Worm (Caenorhabditis elegans) whole organism, early embryonic: ENCODE results near the gene Y62H9A.4.

ENCODE experiments used
- B0310.2 ChIP-seq: sonication (generic microtip); optimal IDR thresholded peaks from 2 replicates; lab custom pipeline; 2016; ENCODE audit warnings: mild to moderate bottlenecking, missing genetic modification characterization, missing compliant biosample characterization
- F13C5.2 ChIP-seq: sonication (generic microtip); optimal IDR thresholded peaks from 2 replicates; lab custom pipeline; 2017; ENCODE audit warnings: mild to moderate bottlenecking, missing genetic modification characterization, inconsistent platforms, missing compliant biosample characterization
- aly-1 ChIP-seq: sonication (generic microtip); optimal IDR thresholded peaks from 2 replicates; lab custom pipeline; 2016; ENCODE audit warnings: missing genetic modification characterization, missing compliant biosample characterization
- ama-1 ChIP-seq: fragments of 150-350 bp; optimal IDR thresholded peaks from 2 replicates; lab custom pipeline; 2014
- ceh-13 ChIP-seq: fragments of 200-800 bp; sonication (Bioruptor generic); optimal IDR thresholded peaks from 2 replicates; lab custom pipeline; 2018; ENCODE audit warnings: mild to moderate bottlenecking, missing genetic modification characterization, missing compliant biosample characterization
- ceh-36 ChIP-seq: sonication (generic microtip); optimal IDR thresholded peaks from 2 replicates; lab custom pipeline; 2016; ENCODE audit warnings: missing genetic modification characterization, inconsistent platforms, missing compliant biosample characterization
- ets-7 ChIP-seq: sonication (generic microtip); optimal IDR thresholded peaks from 2 replicates; lab custom pipeline; 2016; ENCODE audit warnings: missing genotype, missing genetic modification characterization, missing compliant biosample characterization
- flt-1 ChIP-seq: fragments of 200-800 bp; sonication (Bioruptor generic); IDR thresholded peaks from 2 replicates; pipeline ENCODE4 v1.3.6; 2022; ENCODE audit warnings: missing genetic modification characterization, missing compliant biosample characterization
- hmbx-1 ChIP-seq: sonication (generic microtip); optimal IDR thresholded peaks from 2 replicates; lab custom pipeline; 2016; ENCODE audit warnings: mild to moderate bottlenecking, missing genetic modification characterization, missing compliant biosample characterization
- hmg-4 ChIP-seq: fragments of 200-800 bp; sonication (Bioruptor generic); optimal IDR thresholded peaks from 2 replicates; lab custom pipeline; 2018; ENCODE audit warnings: mild to moderate bottlenecking, missing genetic modification characterization, missing compliant biosample characterization
- hnd-1 ChIP-seq: sonication (generic microtip); optimal IDR thresholded peaks from 2 replicates; lab custom pipeline; 2016; ENCODE audit warnings: missing genetic modification characterization, missing compliant biosample characterization
- pes-1 ChIP-seq: fragments of 200-800 bp; sonication (Bioruptor generic); IDR thresholded peaks from 2 replicates; pipeline ENCODE4 v1.3.6; 2022; ENCODE audit warnings: missing genetic modification reagents, missing genetic modification characterization, missing compliant biosample characterization
- scrt-1 ChIP-seq: fragments of 200-800 bp; sonication (Bioruptor generic); IDR thresholded peaks from 2 replicates; pipeline ENCODE4 v1.3.6; 2022; ENCODE audit warnings: missing genetic modification characterization, missing compliant biosample characterization
- sea-1 ChIP-seq: fragments of 200-800 bp; sonication (Bioruptor generic); conservative IDR thresholded peaks from 2 replicates; pipeline ENCODE4 v1.3.6; 2022; ENCODE audit warnings: missing genetic modification characterization, missing compliant biosample characterization
- tbx-11 ChIP-seq: fragments of 200-800 bp; sonication (Bioruptor generic); IDR thresholded peaks from 2 replicates; pipeline ENCODE4 v1.3.6; 2022; ENCODE audit warnings: missing genetic modification characterization, missing compliant biosample characterization
- tbx-37 ChIP-seq: fragments of 200-800 bp; sonication (Bioruptor generic); conservative IDR thresholded peaks from 2 replicates; pipeline ENCODE4 v1.3.6; 2022; ENCODE audit warnings: missing genetic modification reagents, missing genetic modification characterization, missing compliant biosample characterization
- tra-4 ChIP-seq: sonication (generic microtip); optimal IDR thresholded peaks from 2 replicates; lab custom pipeline; 2017; ENCODE audit warnings: missing genetic modification characterization, missing compliant biosample characterization

The Y62H9A.4 gene

ce11 chrX:11872210-11872609 is 7.7 kb upstream of the Y62H9A.4 start:
- no peak for TF ChIP-seq ceh-36 (tag; lab: Kevin White, UChicago)
- TF ChIP-seq scrt-1 (GFP tag; lab: Robert Waterston, UW): 0 out of 2 replicates have a peak, but pooled peaks have one; percentile 16

- TF ChIP-seq hmbx-1 (no peak), tbx-11 (GFP tag; lab: Robert Waterston, UW) (no peak), ceh-13 (GFP tag; lab: Kevin White, UChicago) (no peak), pes-1 (GFP tag; lab: Robert Waterston, UW) (no peak), flt-1 (GFP tag; lab: Robert Waterston, UW) (no peak), scrt-1 (GFP tag; lab: Robert Waterston, UW) (no peak), B0310.2 (no peak), hmg-4 (no peak), ceh-36 (tag; lab: Kevin White, UChicago) (no peak), hnd-1 (tag; lab: Kevin White, UChicago) (no peak)
These were observed 4.7 kb upstream of the Y62H9A.4 start, which contains the start of gene Y62H9A.1 for ce11 chrX:11875260-11875659. Gene Y62H9A.1 (plus strand): TSS chrX:11875541.

- TF ChIP-seq tbx-37 (GFP tag; lab: Robert Waterston, UW) (no peak), F13C5.2 (tag; lab: Kevin White, UChicago) (no peak), ama-1 (lab: Kevin White, UChicago) (no peak), flt-1 (GFP tag; lab: Robert Waterston, UW) (no peak), hnd-1 (tag; lab: Kevin White, UChicago) (no peak), ceh-13 (GFP tag; lab: Kevin White, UChicago) (no peak), hmbx-1 (no peak), tra-4 (tag; lab: Kevin White, UChicago) (no peak), ets-7 (tag; lab: Kevin White, UChicago) (no peak), tbx-11 (GFP tag; lab: Robert Waterston, UW) (no peak), pes-1 (GFP tag; lab: Robert Waterston, UW) (no peak), sea-1 (GFP tag; lab: Robert Waterston, UW) (no peak), scrt-1 (GFP tag; lab: Robert Waterston, UW) (no peak), aly-1 (tag; lab: Kevin White, UChicago) (no peak), hmg-4 (no peak)
These were observed 1.8 kb upstream of the Y62H9A.4 start, which contains the start of gene Y62H9A.2 for ce11 chrX:11878109-11878508. Gene Y62H9A.2 (minus strand): TSS chrX:11878209.

- TF ChIP-seq sea-1 (GFP tag; lab: Robert Waterston, UW): no peak
- no peak for TF ChIP-seq ets-7 (tag; lab: Kevin White, UChicago)
- TF ChIP-seq ceh-13 (GFP tag; lab: Kevin White, UChicago): no peak
These were observed 2.9 kb downstream of the Y62H9A.4 start, which contains the start of the genes Y62H9A.5 and ule-5 for ce11 chrX:11882800-11883199. Gene Y62H9A.5 (minus strand): TSS chrX:11882900. Gene ule-5 (plus strand): TSS chrX:11883127.

ce11 chrX:11885577-11885976 is 5.7 kb downstream of the Y62H9A.4 start, which contains the start of gene Y62H9A.7:
Gene Y62H9A.7 (minus strand): TSS chrX:11885677.
- TF ChIP-seq ets-7 (tag; lab: Kevin White, UChicago) (no peak), F13C5.2 (tag; lab: Kevin White, UChicago) (no peak), ceh-13 (GFP tag; lab: Kevin White, UChicago) (no peak)

ce11 chrX:11892328-11892727 is 12.4 kb downstream of the Y62H9A.4 start, which contains the start of gene Y62H9A.8:
Gene Y62H9A.8 (minus strand): TSS chrX:11892428.
- TF ChIP-seq F13C5.2 (tag; lab: Kevin White, UChicago): no peak
- TF ChIP-seq scrt-1 (GFP tag; lab: Robert Waterston, UW): no peak
- no peak for TF ChIP-seq tra-4 (tag; lab: Kevin White, UChicago)
- TF ChIP-seq ceh-36 (tag; lab: Kevin White, UChicago): no peak
- no peak for TF ChIP-seq ets-7 (tag; lab: Kevin White, UChicago)

- TF ChIP-seq ceh-36 (tag; lab: Kevin White, UChicago) (no peak), tbx-11 (GFP tag; lab: Robert Waterston, UW) (no peak), sea-1 (GFP tag; lab: Robert Waterston, UW) (no peak), B0310.2 (no peak), ceh-13 (GFP tag; lab: Kevin White, UChicago) (no peak), tbx-37 (GFP tag; lab: Robert Waterston, UW) (no peak), ama-1 (lab: Kevin White, UChicago) (no peak), flt-1 (GFP tag; lab: Robert Waterston, UW) (no peak), F13C5.2 (tag; lab: Kevin White, UChicago) (no peak), aly-1 (tag; lab: Kevin White, UChicago) (no peak), ets-7 (tag; lab: Kevin White, UChicago) (no peak), hnd-1 (tag; lab: Kevin White, UChicago) (no peak), pes-1 (GFP tag; lab: Robert Waterston, UW) (no peak), scrt-1 (GFP tag; lab: Robert Waterston, UW) (no peak)
These were observed 16.8 kb downstream of the Y62H9A.4 start for ce11 chrX:11896708-11897107.

- no peak for TF ChIP-seq tbx-37 (GFP tag; lab: Robert Waterston, UW)
- no peak for TF ChIP-seq hmg-4
- no peak for TF ChIP-seq ets-7 (tag; lab: Kevin White, UChicago)
- TF ChIP-seq ceh-13 (GFP tag; lab: Kevin White, UChicago): no peak
- TF ChIP-seq pes-1 (GFP tag; lab: Robert Waterston, UW): no peak
- TF ChIP-seq B0310.2: no peak
- no peak for TF ChIP-seq sea-1 (GFP tag; lab: Robert Waterston, UW)
- no peak for TF ChIP-seq F13C5.2 (tag; lab: Kevin White, UChicago)
- TF ChIP-seq tbx-11 (GFP tag; lab: Robert Waterston, UW): no peak
- TF ChIP-seq tra-4 (tag; lab: Kevin White, UChicago): no peak
- no peak for TF ChIP-seq ceh-36 (tag; lab: Kevin White, UChicago)
These were observed 18.1 kb downstream of the Y62H9A.4 start, which contains the start of gene Y62H9A.9 for ce11 chrX:11898040-11898439. Gene Y62H9A.9 (minus strand): TSS chrX:11898140.
